Worm (Caenorhabditis elegans): Measurements from ENCODE around the gene T03G6.7.

Gene T03G6.7

ce11 chrX:2559399-2559798 lies 34.4 kb upstream of the T03G6.7 start (continued):
- TF ChIP-seq nhr-76 (tag; optimal IDR thresholded peaks at IDR 0.05) (no peak), lin-13 (GFP tag; optimal IDR thresholded peaks at IDR 0.05) (no peak), C34B4.2 (tag; optimal IDR thresholded peaks at IDR 0.05) (no peak), mab-9 (GFP tag; IDR thresholded peaks at IDR 0.05) (no peak), lsy-2 (tag; optimal IDR thresholded peaks at IDR 0.05) (peak; percentile 55 to 60), hlh-4 (tag; optimal IDR thresholded peaks at IDR 0.05) (no peak), pag-3 (tag; optimal IDR thresholded peaks at IDR 0.05; ENCODE audit: borderline replicate concordance, insufficient read depth) (peak; percentile 5), C16A3.4 (tag; optimal IDR thresholded peaks at IDR 0.05) (peak; percentile 18), unc-62 (GFP tag; optimal IDR thresholded peaks at IDR 0.05) (no peak), egl-13 (tag; optimal IDR thresholded peaks at IDR 0.05) (peak; percentile 5), sox-4 (tag; optimal IDR thresholded peaks at IDR 0.05) (no peak), irx-1 (tag; optimal IDR thresholded peaks at IDR 0.05) (no peak), vab-15 (tag; optimal IDR thresholded peaks at IDR 0.05) (no peak), nhr-71 (tag; optimal IDR thresholded peaks at IDR 0.05) (peak; percentile 65), ama-1 (optimal IDR thresholded peaks at IDR 0.05) (no peak), C04F5.9 (tag; optimal IDR thresholded peaks at IDR 0.05) (no peak), jun-1 (tag; optimal IDR thresholded peaks at IDR 0.05) (no peak), unc-98 (GFP tag; IDR thresholded peaks at IDR 0.05) (no peak), sup-37 (GFP tag; optimal IDR thresholded peaks at IDR 0.05) (no peak), nhr-20 (tag; optimal IDR thresholded peaks at IDR 0.05) (peak; percentile 43), elt-3 (tag; optimal IDR thresholded peaks at IDR 0.05) (no peak), ceh-90 (tag; optimal IDR thresholded peaks at IDR 0.05) (no peak), nhr-84 (tag; optimal IDR thresholded peaks at IDR 0.05) (no peak), mef-2 (tag; optimal IDR thresholded peaks at IDR 0.05) (no peak), lin-39 (tag; optimal IDR thresholded peaks at IDR 0.05) (no peak), pax-3 (tag; optimal IDR thresholded peaks at IDR 0.05) (no peak), ceh-63 (GFP tag; optimal IDR thresholded peaks at IDR 0.05) (no peak), zag-1 (tag; optimal IDR thresholded peaks at IDR 0.05) (no peak), fkh-10 (GFP tag; optimal IDR thresholded peaks at IDR 0.05) (no peak), fkh-8 (tag; optimal IDR thresholded peaks at IDR 0.05) (no peak), nhr-19 (GFP tag; conservative IDR thresholded peaks at IDR 0.05) (no peak), nhr-47 (tag; optimal IDR thresholded peaks at IDR 0.05) (peak; percentile 50), lin-35 (GFP tag; optimal IDR thresholded peaks at IDR 0.05) (peak; percentile 1 to 62), Y116A8C.19 (tag; optimal IDR thresholded peaks at IDR 0.05; ENCODE audit: borderline replicate concordance) (no peak), lin-15B (tag; optimal IDR thresholded peaks at IDR 0.05) (no peak), efl-1 (optimal IDR thresholded peaks at IDR 0.05) (peak; percentile 6 to 33), efl-1 (GFP tag; optimal IDR thresholded peaks at IDR 0.05 in 1 of 2) (peak in 1 of 2 experiments; percentile 85), swsn-7 (tag; optimal IDR thresholded peaks at IDR 0.05) (peak; percentile 40), aly-2 (tag; optimal IDR thresholded peaks at IDR 0.05) (no peak), ceh-8 (GFP tag; optimal IDR thresholded peaks at IDR 0.05) (no peak), ceh-82 (tag; optimal IDR thresholded peaks at IDR 0.05) (peak in 2 of 3 experiments; percentile 2 to 10), unc-130 (tag; optimal IDR thresholded peaks at IDR 0.05) (no peak), ztf-4 (tag; optimal IDR thresholded peaks at IDR 0.05) (no peak), dpl-1 (GFP tag; optimal IDR thresholded peaks at IDR 0.05) (peak in 2 of 3 experiments; percentile 37 to 46), isw-1 (GFP tag; IDR thresholded peaks at IDR 0.05) (no peak), fkh-4 (tag; optimal IDR thresholded peaks at IDR 0.05; ENCODE audit: borderline replicate concordance) (no peak), zip-4 (GFP tag; optimal IDR thresholded peaks at IDR 0.05) (no peak), elt-2 (tag; optimal IDR thresholded peaks at IDR 0.05) (no peak), mep-1 (tag; optimal IDR thresholded peaks at IDR 0.05) (peak; percentile 33), nhr-77 (tag; optimal IDR thresholded peaks at IDR 0.05) (no peak), fos-1 (tag; optimal IDR thresholded peaks at IDR 0.05) (no peak), snu-23 (GFP tag; optimal IDR thresholded peaks at IDR 0.05) (peak; percentile 47), sptf-1 (tag; optimal IDR thresholded peaks at IDR 0.05) (no peak), hpl-2 (GFP tag; optimal IDR thresholded peaks at IDR 0.05) (no peak)

Measured in whole organism, L1 larva.